Fruit fly (Drosophila melanogaster): ENCODE data around the gene Mat89Ba.
A peak's percentile ranks its signal among the peaks of the same experiment; 100 is the strongest.

Gene Mat89Ba

dm6 chr3R:16234298-16234697, 37.9 kb downstream of the Mat89Ba start (continued):
- TF ChIP-seq CG5953 (GFP tag; IDR thresholded peaks at IDR 0.05): no peak
- TF ChIP-seq zfh2 (GFP tag; optimal IDR thresholded peaks at IDR 0.05): no peak
- no peak for TF ChIP-seq MESR4 (GFP tag; optimal IDR thresholded peaks at IDR 0.05)
- TF ChIP-seq Meics (GFP tag; optimal IDR thresholded peaks at IDR 0.05): no peak
- peak; percentile 36 for TF ChIP-seq schlank (tag; optimal IDR thresholded peaks at IDR 0.05)

- TF ChIP-seq lbe (GFP tag; optimal IDR thresholded peaks at IDR 0.05): peak; percentile 25
- no peak for TF ChIP-seq Stat92E (GFP tag; optimal IDR thresholded peaks at IDR 0.05)
- peak in 1 of 2 experiments; percentile 28 for TF ChIP-seq bsh (GFP tag; optimal IDR thresholded peaks at IDR 0.05)
- peak; percentile 54 for TF ChIP-seq nom (GFP tag; optimal IDR thresholded peaks at IDR 0.05)
- peak; percentile 37 for TF ChIP-seq CG5180 (GFP tag; optimal IDR thresholded peaks at IDR 0.05)
- no peak for TF ChIP-seq nmo (GFP tag; optimal IDR thresholded peaks at IDR 0.05)
- no peak for TF ChIP-seq Hmx (GFP tag; optimal IDR thresholded peaks at IDR 0.05)
- TF ChIP-seq CG32767 (GFP tag; IDR thresholded peaks at IDR 0.05): no peak
- no peak for TF ChIP-seq CG10366 (GFP tag; IDR thresholded peaks at IDR 0.05)
These were observed 39.6 kb downstream of the Mat89Ba start for dm6 chr3R:16232569-16232968.

- TF ChIP-seq CG3281 (GFP tag; optimal IDR thresholded peaks at IDR 0.05) (peak; percentile 76), CG10366 (GFP tag; IDR thresholded peaks at IDR 0.05) (no peak), CG10979 (tag; optimal IDR thresholded peaks at IDR 0.05) (peak; percentile 76), Dp (GFP tag; optimal IDR thresholded peaks at IDR 0.05) (no peak), ssp (GFP tag; IDR thresholded peaks at IDR 0.05) (no peak), CG8388 (GFP tag; optimal IDR thresholded peaks at IDR 0.05) (peak; percentile 61), Eip74EF (GFP tag; optimal IDR thresholded peaks at IDR 0.05) (peak in 1 of 2 experiments; percentile 52), CG3065 (GFP tag; optimal IDR thresholded peaks at IDR 0.05) (no peak), CG13624 (GFP tag; optimal IDR thresholded peaks at IDR 0.05) (peak; percentile 59), sug (tag; optimal IDR thresholded peaks at IDR 0.05) (peak; percentile 67), fd96Cb (tag; optimal IDR thresholded peaks at IDR 0.05) (peak; percentile 80), vvl (GFP tag; IDR thresholded peaks at IDR 0.05) (no peak), CG15514 (GFP tag; optimal IDR thresholded peaks at IDR 0.05) (peak; percentile 51), CG9932 (GFP tag; IDR thresholded peaks at IDR 0.05) (no peak), ab (GFP tag; optimal IDR thresholded peaks at IDR 0.05) (peak; percentile 44), NFAT (GFP tag; IDR thresholded peaks at IDR 0.05) (no peak), CG4328 (GFP tag; optimal IDR thresholded peaks at IDR 0.05) (peak; percentile 38), CG4424 (GFP tag; optimal IDR thresholded peaks at IDR 0.05) (peak; percentile 80), nau (GFP tag; optimal IDR thresholded peaks at IDR 0.05) (peak; percentile 69), Usf (GFP tag; optimal IDR thresholded peaks at IDR 0.05) (peak; percentile 44), CG14050 (GFP tag; IDR thresholded peaks at IDR 0.05) (no peak), Nf-YB (GFP tag; optimal IDR thresholded peaks at IDR 0.05) (peak; percentile 37), Ssrp (tag; optimal IDR thresholded peaks at IDR 0.05) (peak; percentile 76), kni (GFP tag; optimal IDR thresholded peaks at IDR 0.05) (peak; percentile 74), chn (GFP tag; optimal IDR thresholded peaks at IDR 0.05) (peak; percentile 67), CG11085 (GFP tag; IDR thresholded peaks at IDR 0.05) (no peak), CrebB (tag; optimal IDR thresholded peaks at IDR 0.05) (no peak), CG12219 (GFP tag; optimal IDR thresholded peaks at IDR 0.05) (peak; percentile 56), CG13894 (tag; optimal IDR thresholded peaks at IDR 0.05) (peak; percentile 21), CG13123 (GFP tag; optimal IDR thresholded peaks at IDR 0.05) (peak; percentile 29), GATAe (GFP tag; conservative IDR thresholded peaks at IDR 0.05) (no peak), br (optimal IDR thresholded peaks at IDR 0.05) (no peak)
These were observed 40.6 kb downstream of the Mat89Ba start for dm6 chr3R:16231385-16232307.
